Fruit fly (Drosophila melanogaster) whole organism, pupa: ENCODE results near the gene lili.

Experiments used
- CG15710 ChIP-seq: fragments of 200-800 bp; sonication (Bioruptor generic); optimal IDR thresholded peaks from 2 replicates; lab custom pipeline; 2018; ENCODE audit warnings: missing biosample characterization, mild to moderate bottlenecking, missing genetic modification characterization, moderate library complexity
- gl ChIP-seq: fragments of 200-800 bp; sonication (Bioruptor generic); optimal IDR thresholded peaks from 2 replicates; lab custom pipeline; 2018; ENCODE audit warnings: missing biosample characterization, mild to moderate bottlenecking, missing genetic modification characterization

DNA sequence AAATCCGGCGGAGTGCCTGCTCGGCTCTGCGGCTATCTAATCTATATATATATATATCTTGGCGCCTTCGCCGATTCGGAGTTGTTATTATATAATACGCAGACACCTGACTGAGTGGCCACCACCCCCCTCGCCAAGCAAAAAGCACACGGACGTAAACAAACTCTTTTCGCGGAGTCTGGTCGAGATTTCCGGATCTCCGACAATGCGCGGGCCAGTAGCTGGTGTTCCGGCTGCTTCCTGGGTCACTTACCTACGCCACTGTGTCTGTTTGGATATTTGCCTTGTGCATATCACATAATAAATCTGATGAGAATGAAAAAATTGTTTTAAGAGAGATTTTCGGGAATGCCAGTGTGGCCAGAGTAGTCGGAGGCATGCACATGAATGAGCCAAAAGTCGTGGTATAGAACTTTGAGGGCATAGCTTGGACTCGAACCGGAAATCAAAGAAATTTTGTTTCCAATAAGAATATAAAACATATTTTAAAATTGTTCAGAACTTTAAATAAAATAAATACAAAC, 26.7 kb downstream of the lili start, which contains the start of gene CG5805:
- TF ChIP-seq CG15710 (tag; lab: Kevin White, UChicago) (peak; percentile 38), gl (peak; percentile 22)
